In genomic region chrV:14354258-14354877, ce11 we compare ENCODE assay signal across 3 worm cellular contexts.
TF ChIP-seq lines count a peak whose summit lies in the region.

Y49A3A.3 (plus strand) TSS chrV:14354410.

TF ChIP-seq in whole organism, L1 larva, 84 proteins besides CTCF, POLR2A, EP300 and RAD21 (continued from another document):
- no peak for TF ChIP-seq fkh-10 (GFP tag; optimal IDR thresholded peaks at IDR 0.05; lab: Kevin White, UChicago)
- TF ChIP-seq snu-23 (GFP tag; optimal IDR thresholded peaks at IDR 0.05; lab: Kevin White, UChicago), result peak; percentile 10
- peak; percentile 9 to 32 for TF ChIP-seq efl-1 (optimal IDR thresholded peaks at IDR 0.05; lab: Kevin White, UChicago)
- peak in 1 of 2 experiments; percentile 95 for TF ChIP-seq efl-1 (GFP tag; optimal IDR thresholded peaks at IDR 0.05 in 1 of 2; lab: Kevin White, UChicago)
- no peak for TF ChIP-seq dsc-1 (tag; optimal IDR thresholded peaks at IDR 0.05; lab: Kevin White, UChicago)
- TF ChIP-seq snpc-4 (tag; optimal IDR thresholded peaks at IDR 0.05; lab: Kevin White, UChicago), result no peak
- no peak for TF ChIP-seq nhr-237 (tag; optimal IDR thresholded peaks at IDR 0.05; lab: Kevin White, UChicago)
- TF ChIP-seq grh-1 (GFP tag; IDR thresholded peaks at IDR 0.05; lab: Robert Waterston, UW), result no peak

TF ChIP-seq in whole organism, L4 larva, 104 proteins besides CTCF, POLR2A, EP300 and RAD21 (continued from another document):
- peak; percentile 60 for TF ChIP-seq dve-1 (tag; optimal IDR thresholded peaks at IDR 0.05; lab: Kevin White, UChicago; ENCODE audit: insufficient read depth)
- peak in 1 of 2 experiments; percentile 28 for TF ChIP-seq daf-16 (GFP tag; optimal IDR thresholded peaks at IDR 0.05; lab: Kevin White, UChicago)
- peak; percentile 61 for TF ChIP-seq daf-16 (tag; optimal IDR thresholded peaks at IDR 0.05; lab: Kevin White, UChicago)
- peak; percentile 60 for TF ChIP-seq T20F7.1 (GFP tag; optimal IDR thresholded peaks at IDR 0.05; lab: Kevin White, UChicago)
- peak; percentile 55 for TF ChIP-seq hlh-11 (tag; optimal IDR thresholded peaks at IDR 0.05; lab: Kevin White, UChicago)
- TF ChIP-seq dmd-8 (GFP tag; IDR thresholded peaks at IDR 0.05; lab: Robert Waterston, UW), result no peak

TF ChIP-seq in whole organism, young adult, 124 proteins besides CTCF, POLR2A, EP300 and RAD21 (continued from another document):
- peak; percentile 56 for TF ChIP-seq ZK185.1 (tag; optimal IDR thresholded peaks at IDR 0.05; lab: Kevin White, UChicago; ENCODE audit: poor library complexity, severe bottlenecking)
- peak; percentile 43 for TF ChIP-seq dpff-1 (tag; optimal IDR thresholded peaks at IDR 0.05; lab: Kevin White, UChicago)
- peak; percentile 56 for TF ChIP-seq madf-6 (GFP tag; IDR thresholded peaks at IDR 0.05; lab: Robert Waterston, UW)
- TF ChIP-seq efl-1 (GFP tag; optimal IDR thresholded peaks at IDR 0.05; lab: Kevin White, UChicago), result no peak
- no peak for TF ChIP-seq nhr-120 (GFP tag; IDR thresholded peaks at IDR 0.05; lab: Robert Waterston, UW)
- TF ChIP-seq mes-4 (tag; optimal IDR thresholded peaks at IDR 0.05; lab: Kevin White, UChicago), result no peak
- TF ChIP-seq snpc-4 (GFP tag; optimal IDR thresholded peaks at IDR 0.05; lab: Kevin White, UChicago), result no peak
- peak in 3 of 4 experiments; percentile 51 to 63 (median 59) for TF ChIP-seq snpc-4 (tag; optimal IDR thresholded peaks at IDR 0.05; lab: Kevin White, UChicago)
- no peak for TF ChIP-seq hmg-20 (GFP tag; IDR thresholded peaks at IDR 0.05; lab: Robert Waterston, UW)
- TF ChIP-seq lin-35 (GFP tag; optimal IDR thresholded peaks at IDR 0.05; lab: Kevin White, UChicago), result peak in 1 of 3 experiments; percentile 23
- TF ChIP-seq dpl-1 (GFP tag; optimal IDR thresholded peaks at IDR 0.05; lab: Kevin White, UChicago), result no peak
- no peak for TF ChIP-seq cebp-1 (GFP tag; IDR thresholded peaks at IDR 0.05; lab: Robert Waterston, UW)
- TF ChIP-seq cebp-1 (tag; optimal IDR thresholded peaks at IDR 0.05; lab: Kevin White, UChicago), result peak; percentile 70
- TF ChIP-seq snpc-3.4 (tag; optimal IDR thresholded peaks at IDR 0.05; lab: Kevin White, UChicago), result no peak
- TF ChIP-seq lin-54 (GFP tag; optimal IDR thresholded peaks at IDR 0.05; lab: Kevin White, UChicago), result peak; percentile 43
- 0 out of 2 replicates have a peak, but pooled peaks have one; percentile 13 for TF ChIP-seq C06A6.2 (GFP tag; conservative IDR thresholded peaks at IDR 0.05; lab: Robert Waterston, UW)
- TF ChIP-seq tbp1 (GFP tag; optimal IDR thresholded peaks at IDR 0.05; lab: Kevin White, UChicago), result peak; percentile 54
- no peak for TF ChIP-seq D2030.7 (GFP tag; IDR thresholded peaks at IDR 0.05; lab: Robert Waterston, UW)
- TF ChIP-seq sdz-38 (tag; optimal IDR thresholded peaks at IDR 0.05; lab: Kevin White, UChicago), result no peak
- no peak for TF ChIP-seq aptf-2 (GFP tag; conservative IDR thresholded peaks at IDR 0.05; lab: Robert Waterston, UW)
- TF ChIP-seq sptf-2 (GFP tag; optimal IDR thresholded peaks at IDR 0.05; lab: Kevin White, UChicago), result no peak
- TF ChIP-seq mel-28 (tag; optimal IDR thresholded peaks at IDR 0.05; lab: Kevin White, UChicago; ENCODE audit: borderline replicate concordance), result peak; percentile 46
- peak; percentile 34 for TF ChIP-seq madf-10 (tag; optimal IDR thresholded peaks at IDR 0.05; lab: Kevin White, UChicago)
- TF ChIP-seq C17E4.6 (GFP tag; IDR thresholded peaks at IDR 0.05; lab: Robert Waterston, UW), result no peak
- no peak; the same call in 1 of the 2 replicates for TF ChIP-seq Y79H2A.3 (GFP tag; conservative IDR thresholded peaks at IDR 0.05; lab: Robert Waterston, UW)
- TF ChIP-seq athp-1 (tag; optimal IDR thresholded peaks at IDR 0.05; lab: Kevin White, UChicago), result peak; percentile 88
- TF ChIP-seq lin-26 (GFP tag; IDR thresholded peaks at IDR 0.05; lab: Robert Waterston, UW), result 0 out of 2 replicates have a peak, but pooled peaks have one; percentile 19
- peak; percentile 34; the same call in 1 of the 2 replicates for TF ChIP-seq dox-1 (GFP tag; IDR thresholded peaks at IDR 0.05; lab: Robert Waterston, UW)
- peak; percentile 66 for TF ChIP-seq ceh-100 (GFP tag; IDR thresholded peaks at IDR 0.05; lab: Robert Waterston, UW)
- TF ChIP-seq pha-4 (tag; optimal IDR thresholded peaks at IDR 0.05; lab: Kevin White, UChicago), result no peak
- TF ChIP-seq nfya-1 (tag; optimal IDR thresholded peaks at IDR 0.05; lab: Kevin White, UChicago; ENCODE audit: borderline replicate concordance, insufficient read depth), result no peak
- TF ChIP-seq nhr-27 (tag; optimal IDR thresholded peaks at IDR 0.05; lab: Kevin White, UChicago), result peak; percentile 88
- TF ChIP-seq atf-7 (tag; optimal IDR thresholded peaks at IDR 0.05; lab: Kevin White, UChicago), result peak; percentile 84
- peak; percentile 15 for TF ChIP-seq snpc-1.1 (tag; optimal IDR thresholded peaks at IDR 0.05; lab: Kevin White, UChicago; ENCODE audit: insufficient read depth)
- peak; percentile 76 for TF ChIP-seq ama-1 (optimal IDR thresholded peaks at IDR 0.05; lab: Kevin White, UChicago)
- TF ChIP-seq ama-1 (GFP tag; optimal IDR thresholded peaks at IDR 0.05; lab: Kevin White, UChicago), result peak in 1 of 2 experiments; percentile 80
